Fruit fly (Drosophila melanogaster) S2 (cell line): ENCODE measurements around the gene CG1246.

Source experiments
- CG8478 ChIP-seq: fragments of >200 bp; optimal IDR thresholded peaks from 2 replicates; lab custom pipeline; 2018
- CTCF ChIP-seq, 2 experiments: fragments of >200 bp; optimal IDR thresholded peaks; 2 replicates each; lab custom pipeline; 2018

- no peak for TF ChIP-seq CG8478 (lab: Kevin White, UChicago)
- TF ChIP-seq CTCF (optimal IDR thresholded peaks at IDR 0.05; lab: Kevin White, UChicago): no peak
These were observed 16.4 kb upstream of the CG1246 start, which contains the start of the genes CG42245 and MEP-1 for dm6 chr3L:2631406-2631805.
